Fruit fly (Drosophila melanogaster) whole organism, embryonic: ENCODE data around the gene dsx.

Source experiments
- Awh ChIP-seq: fragments of 200-800 bp; sonication (Bioruptor generic); IDR thresholded peaks from 2 replicates; pipeline ENCODE4, ENCODE4 v1.3.6; 2022; ENCODE audit warnings: missing biosample characterization, missing genetic modification characterization
- B-H1 ChIP-seq: fragments of 200-800 bp; sonication (Bioruptor generic); IDR thresholded peaks from 3 replicates; pipeline ENCODE4 v1.3.6; 2022; ENCODE audit warnings: missing biosample characterization, missing genetic modification characterization
- Bdp1 ChIP-seq: fragments of 200-800 bp; sonication (Bioruptor generic); optimal IDR thresholded peaks from 3 replicates; lab custom pipeline; 2016; ENCODE audit warnings: missing biosample characterization, missing genetic modification characterization
- CG10654 ChIP-seq: fragments of 200-800 bp; sonication (Bioruptor generic); optimal IDR thresholded peaks from 2 replicates; lab custom pipeline; 2016; ENCODE audit warnings: missing biosample characterization, missing genetic modification characterization
- CG11085 ChIP-seq: fragments of 200-800 bp; sonication (Bioruptor generic); IDR thresholded peaks from 2 replicates; pipeline ENCODE4 v1.3.6; 2022; ENCODE audit warnings: missing biosample characterization, missing genetic modification characterization
- CG11398 ChIP-seq: fragments of 200-800 bp; sonication (Bioruptor generic); optimal IDR thresholded peaks from 2 replicates; lab custom pipeline; 2016; ENCODE audit warnings: missing biosample characterization, missing genetic modification characterization
- CG12219 ChIP-seq: fragments of 200-800 bp; sonication (Bioruptor generic); optimal IDR thresholded peaks from 3 replicates; lab custom pipeline; 2018; ENCODE audit warnings: missing biosample characterization, mild to moderate bottlenecking, missing genetic modification characterization
- CG14667 ChIP-seq: fragments of 200-800 bp; sonication (Bioruptor generic); IDR thresholded peaks from 2 replicates; pipeline ENCODE4 v1.3.6; 2022; ENCODE audit warnings: missing biosample characterization, missing genetic modification characterization
- CG17361 ChIP-seq: fragments of 200-800 bp; sonication (Bioruptor generic); IDR thresholded peaks from 3 replicates; pipeline ENCODE4 v1.3.6; 2022; ENCODE audit warnings: missing biosample characterization, missing genetic modification characterization
- CG17385 ChIP-seq: fragments of 200-800 bp; sonication (Bioruptor generic); optimal IDR thresholded peaks from 3 replicates; lab custom pipeline; 2018; ENCODE audit warnings: missing biosample characterization, mild to moderate bottlenecking, missing genetic modification characterization
- CG17612 ChIP-seq: fragments of 200-800 bp; sonication (Bioruptor generic); IDR thresholded peaks from 2 replicates; pipeline ENCODE4 v1.3.6; 2022; ENCODE audit warnings: missing biosample characterization, missing genetic modification characterization
- CG17829 ChIP-seq: fragments of 200-800 bp; optimal IDR thresholded peaks from 2 replicates; lab custom pipeline; 2019; ENCODE audit warnings: missing biosample characterization, mild to moderate bottlenecking, missing genetic modification characterization, moderate library complexity
- CG2202 ChIP-seq: fragments of 200-800 bp; sonication (Bioruptor generic); optimal IDR thresholded peaks from 2 replicates; lab custom pipeline; 2018; ENCODE audit warnings: missing biosample characterization, mild to moderate bottlenecking, missing genetic modification characterization
- CG30020 ChIP-seq: fragments of 200-800 bp; optimal IDR thresholded peaks from 2 replicates; lab custom pipeline; 2019; ENCODE audit warnings: missing biosample characterization, mild to moderate bottlenecking, missing genetic modification characterization, moderate library complexity
- CG30403 ChIP-seq: fragments of 200-800 bp; sonication (Bioruptor generic); optimal IDR thresholded peaks from 3 replicates; lab custom pipeline; 2016; ENCODE audit warnings: missing biosample characterization, missing genetic modification characterization
- CG3726 ChIP-seq: fragments of 200-800 bp; sonication (Bioruptor generic); IDR thresholded peaks from 3 replicates; pipeline ENCODE4, ENCODE4 v1.3.6; 2022; ENCODE audit warnings: missing biosample characterization, missing genetic modification characterization
- CG4424 ChIP-seq: fragments of 200-800 bp; sonication (Bioruptor generic); optimal IDR thresholded peaks from 3 replicates; lab custom pipeline; 2016; ENCODE audit warnings: missing biosample characterization, missing genetic modification characterization
- CG4854 ChIP-seq: fragments of 200-800 bp; sonication (Bioruptor generic); optimal IDR thresholded peaks from 2 replicates; lab custom pipeline; 2016; ENCODE audit warnings: missing biosample characterization, missing genetic modification characterization, inconsistent platforms
- CG6272 ChIP-seq: fragments of 200-800 bp; sonication (Bioruptor generic); IDR thresholded peaks from 2 replicates; pipeline ENCODE4 v1.3.6; 2022; ENCODE audit warnings: missing biosample characterization, missing genetic modification characterization
- CG6791 ChIP-seq: fragments of 200-800 bp; sonication (Bioruptor generic); IDR thresholded peaks from 3 replicates; pipeline ENCODE4 v1.3.6; 2022; ENCODE audit warnings: missing biosample characterization, missing genetic modification characterization; ENCODE audit not compliant: partially characterized antibody
- CG7839 ChIP-seq: fragments of 200-800 bp; sonication (Bioruptor generic); optimal IDR thresholded peaks from 3 replicates; lab custom pipeline; 2018; ENCODE audit warnings: missing biosample characterization, mild to moderate bottlenecking, missing genetic modification characterization, moderate library complexity
- CG8359 ChIP-seq: fragments of 200-800 bp; sonication (Bioruptor generic); optimal IDR thresholded peaks from 2 replicates; lab custom pipeline; 2017; ENCODE audit warnings: missing biosample characterization, mild to moderate bottlenecking, missing genetic modification characterization, borderline replicate concordance
- CG8388 ChIP-seq: fragments of 200-800 bp; sonication (Bioruptor generic); optimal IDR thresholded peaks from 2 replicates; lab custom pipeline; 2019; ENCODE audit warnings: missing biosample characterization, mild to moderate bottlenecking, missing genetic modification characterization, moderate library complexity
- CG9876 ChIP-seq: fragments of 200-800 bp; sonication (Bioruptor generic); optimal IDR thresholded peaks from 2 replicates; lab custom pipeline; 2016; ENCODE audit warnings: missing biosample characterization, missing genetic modification characterization
- CHES-1-like ChIP-seq: fragments of 200-800 bp; sonication (Bioruptor generic); optimal IDR thresholded peaks from 2 replicates; lab custom pipeline; 2016; ENCODE audit warnings: missing biosample characterization, missing genetic modification characterization
- Chrac-16 ChIP-seq: fragments of 200-800 bp; sonication (Bioruptor generic); optimal IDR thresholded peaks from 3 replicates; lab custom pipeline; 2016; ENCODE audit warnings: missing biosample characterization, missing genetic modification characterization
- CkIIα-i1 ChIP-seq: fragments of 200-800 bp; sonication (Bioruptor generic); IDR thresholded peaks from 2 replicates; pipeline ENCODE4 v1.3.6; 2022; ENCODE audit warnings: missing biosample characterization, missing genetic modification characterization
- D19A ChIP-seq: fragments of 200-800 bp; optimal IDR thresholded peaks from 3 replicates; lab custom pipeline; 2019; ENCODE audit warnings: missing biosample characterization, mild to moderate bottlenecking, missing genetic modification characterization, moderate library complexity
- Doc3 ChIP-seq: fragments of 200-800 bp; sonication (Bioruptor generic); IDR thresholded peaks from 3 replicates; pipeline ENCODE4 v1.3.6; 2022; ENCODE audit warnings: missing biosample characterization, missing genetic modification characterization; ENCODE audit not compliant: partially characterized antibody
- Elba2 ChIP-seq: fragments of 200-800 bp; sonication (Bioruptor generic); optimal IDR thresholded peaks from 3 replicates; lab custom pipeline; 2016; ENCODE audit warnings: missing biosample characterization, missing genetic modification characterization
- Ets97D ChIP-seq: fragments of 200-800 bp; sonication (Bioruptor generic); optimal IDR thresholded peaks from 3 replicates; lab custom pipeline; 2016; ENCODE audit warnings: missing biosample characterization, missing genetic modification characterization
- H2.0 ChIP-seq: fragments of 200-800 bp; sonication (Bioruptor generic); IDR thresholded peaks from 2 replicates; pipeline ENCODE4 v1.3.6; 2022; ENCODE audit warnings: missing biosample characterization, missing genetic modification characterization
- MESR4 ChIP-seq: fragments of 200-800 bp; sonication (Bioruptor generic); optimal IDR thresholded peaks from 2 replicates; lab custom pipeline; 2018; ENCODE audit warnings: missing biosample characterization, mild to moderate bottlenecking, missing genetic modification characterization, moderate library complexity
- Oli ChIP-seq: fragments of 200-800 bp; sonication (Bioruptor generic); optimal IDR thresholded peaks from 2 replicates; lab custom pipeline; 2018; ENCODE audit warnings: missing biosample characterization, mild to moderate bottlenecking, missing genetic modification characterization, moderate library complexity
- Usf ChIP-seq: fragments of 200-800 bp; sonication (Bioruptor generic); optimal IDR thresholded peaks from 2 replicates; lab custom pipeline; 2017; ENCODE audit warnings: missing genotype, missing biosample characterization, missing genetic modification characterization
- ara ChIP-seq: fragments of 200-800 bp; sonication (Bioruptor generic); IDR thresholded peaks from 2 replicates; pipeline ENCODE4 v1.3.6; 2022; ENCODE audit warnings: missing biosample characterization, missing genetic modification characterization
- ash1 ChIP-seq: fragments of 200-800 bp; sonication (Bioruptor generic); optimal IDR thresholded peaks from 2 replicates; lab custom pipeline; 2018; ENCODE audit warnings: missing biosample characterization, mild to moderate bottlenecking, missing genetic modification characterization
- da ChIP-seq: fragments of 200-800 bp; sonication (Bioruptor generic); optimal IDR thresholded peaks from 2 replicates; lab custom pipeline; 2016; ENCODE audit warnings: missing biosample characterization, missing genetic modification characterization
- ems ChIP-seq: fragments of 200-800 bp; sonication (Bioruptor generic); optimal IDR thresholded peaks from 3 replicates; lab custom pipeline; 2016; ENCODE audit warnings: missing biosample characterization, missing genetic modification characterization
- grn ChIP-seq: fragments of 200-800 bp; sonication (Bioruptor generic); optimal IDR thresholded peaks from 3 replicates; lab custom pipeline; 2017; ENCODE audit warnings: missing biosample characterization, missing genetic modification characterization
- gsb ChIP-seq: fragments of 200-800 bp; sonication (Bioruptor generic); IDR thresholded peaks from 2 replicates; pipeline ENCODE4 v1.3.6; 2022; ENCODE audit warnings: missing biosample characterization, missing genetic modification characterization
- gsb-n ChIP-seq: fragments of 200-800 bp; sonication (Bioruptor generic); optimal IDR thresholded peaks from 3 replicates; lab custom pipeline; 2018; ENCODE audit warnings: missing biosample characterization, mild to moderate bottlenecking, missing genetic modification characterization
- hth ChIP-seq: fragments of >200 bp; optimal IDR thresholded peaks from 2 replicates; lab custom pipeline; 2017; ENCODE audit warnings: inconsistent platforms
- jumu ChIP-seq: fragments of 200-800 bp; sonication (Bioruptor generic); optimal IDR thresholded peaks from 3 replicates; lab custom pipeline; 2016; ENCODE audit warnings: missing biosample characterization, missing genetic modification characterization
- nmo ChIP-seq: fragments of 200-800 bp; sonication (Bioruptor generic); optimal IDR thresholded peaks from 2 replicates; lab custom pipeline; 2018; ENCODE audit warnings: missing biosample characterization, mild to moderate bottlenecking, missing genetic modification characterization, moderate library complexity
- p53 ChIP-seq: fragments of 200-800 bp; sonication (Bioruptor generic); optimal IDR thresholded peaks from 2 replicates; lab custom pipeline; 2016; ENCODE audit warnings: missing biosample characterization, missing genetic modification characterization
- slbo ChIP-seq: fragments of 200-800 bp; sonication (Bioruptor generic); IDR thresholded peaks from 2 replicates; pipeline ENCODE4 v1.3.6; 2022; ENCODE audit warnings: missing biosample characterization, missing genetic modification characterization
- trem ChIP-seq: fragments of 200-800 bp; optimal IDR thresholded peaks from 3 replicates; lab custom pipeline; 2019; ENCODE audit warnings: missing biosample characterization, mild to moderate bottlenecking, missing genetic modification characterization, moderate library complexity
- ttk ChIP-seq: fragments of 200-800 bp; sonication (Bioruptor generic); IDR thresholded peaks from 2 replicates; pipeline ENCODE4 v2.1.2; 2022; ENCODE audit warnings: missing biosample characterization, missing genetic modification characterization
- unpg ChIP-seq: fragments of 200-800 bp; sonication (Bioruptor generic); optimal IDR thresholded peaks from 3 replicates; lab custom pipeline; 2018; ENCODE audit warnings: missing biosample characterization, mild to moderate bottlenecking, missing genetic modification characterization, moderate library complexity
- wdn ChIP-seq: fragments of 200-800 bp; sonication (Bioruptor generic); IDR thresholded peaks from 2 replicates; pipeline ENCODE4 v1.3.6; 2022; ENCODE audit warnings: missing biosample characterization, missing genetic modification characterization
- z ChIP-seq: fragments of 200-800 bp; sonication (Bioruptor generic); IDR thresholded peaks from 3 replicates; pipeline ENCODE4 v1.3.6; 2022; ENCODE audit warnings: missing biosample characterization, missing genetic modification characterization

dsx gene

DNA sequence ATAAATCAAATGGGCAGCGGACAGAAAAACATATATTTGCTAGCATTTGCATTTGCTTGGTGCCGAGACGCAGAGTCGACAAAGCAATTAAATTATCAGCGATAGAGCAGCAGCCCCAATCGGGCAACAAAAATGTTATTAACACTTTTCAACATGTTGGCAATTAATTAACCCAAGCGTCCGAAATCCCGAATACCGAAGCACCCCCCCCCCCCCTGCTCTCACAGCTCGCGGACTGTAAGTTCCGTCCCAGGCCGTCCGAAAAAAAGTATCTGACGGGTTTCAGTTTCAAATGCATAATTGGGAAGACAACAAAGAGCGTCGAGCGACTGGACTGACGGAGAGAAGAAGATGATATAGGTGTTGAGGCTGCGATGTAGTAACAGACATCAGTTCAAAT, 23.0 kb upstream of the dsx start (continued):
- TF ChIP-seq CG30403 (GFP tag; lab: Kevin White, UChicago) (no peak), hth (lab: Kevin White, UChicago) (no peak)

DNA sequence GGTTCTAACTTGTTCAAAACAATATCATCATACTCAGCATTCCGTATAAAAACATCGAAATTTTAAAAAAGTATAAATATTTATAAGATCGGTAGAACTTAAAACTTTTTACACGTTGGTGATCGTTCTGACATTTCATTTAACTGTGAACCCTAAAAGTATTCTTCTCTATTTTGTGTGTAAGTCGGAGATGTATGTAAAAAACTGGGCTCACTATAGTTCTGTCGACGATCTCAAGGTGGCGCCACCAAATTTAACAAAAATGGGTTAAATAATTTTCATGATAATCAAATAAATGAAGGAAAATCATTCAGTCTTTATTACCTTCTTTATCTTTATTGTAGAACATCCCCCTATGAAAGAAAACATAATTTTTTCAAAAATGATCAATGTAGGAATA, 14.2 kb upstream of the dsx start:
- TF ChIP-seq CG2202 (tag; lab: Kevin White, UChicago) (no peak), MESR4 (GFP tag; lab: Kevin White, UChicago) (no peak), CG10654 (no peak), p53 (GFP tag; lab: Kevin White, UChicago) (no peak), Awh (GFP tag; lab: Robert Waterston, UW) (no peak), Doc3 (GFP tag; lab: Robert Waterston, UW) (no peak), CG3726 (GFP tag; lab: Robert Waterston, UW) (no peak), Chrac-16 (no peak), CG9876 (GFP tag; lab: Kevin White, UChicago) (no peak), CG14667 (no peak), CG7839 (tag; lab: Kevin White, UChicago) (peak; percentile 16), CG11398 (GFP tag; lab: Kevin White, UChicago) (no peak), CHES-1-like (GFP tag; lab: Kevin White, UChicago) (no peak), wdn (GFP tag; lab: Robert Waterston, UW) (no peak), CG6791 (GFP tag; lab: Robert Waterston, UW) (no peak), nmo (no peak), ash1 (GFP tag; lab: Kevin White, UChicago) (no peak), ttk (GFP tag; lab: Robert Waterston, UW) (no peak), CG30020 (tag; lab: Kevin White, UChicago) (no peak), ems (GFP tag; lab: Kevin White, UChicago) (no peak), da (GFP tag; lab: Kevin White, UChicago) (no peak), Usf (GFP tag; lab: Kevin White, UChicago) (no peak), CG11085 (GFP tag; lab: Robert Waterston, UW) (no peak), slbo (no peak), z (GFP tag; lab: Robert Waterston, UW) (no peak), ara (no peak), Elba2 (no peak), Ets97D (GFP tag; lab: Kevin White, UChicago) (no peak), CG6272 (GFP tag; lab: Robert Waterston, UW) (no peak), H2.0 (GFP tag; lab: Robert Waterston, UW) (no peak), grn (GFP tag; lab: Kevin White, UChicago) (no peak), B-H1 (no peak), CG17612 (GFP tag; lab: Robert Waterston, UW) (no peak), CkIIα-i1 (no peak), CG17385 (no peak), CG4854 (no peak), CG4424 (GFP tag; lab: Kevin White, UChicago) (no peak), CG8359 (GFP tag; lab: Kevin White, UChicago) (no peak), unpg (GFP tag; lab: Kevin White, UChicago) (no peak), gsb (no peak), jumu (GFP tag; lab: Kevin White, UChicago) (no peak), gsb-n (tag; lab: Kevin White, UChicago) (no peak), Bdp1 (GFP tag; lab: Kevin White, UChicago) (no peak), Oli (tag; lab: Kevin White, UChicago) (no peak), CG8388 (GFP tag; lab: Kevin White, UChicago) (no peak), trem (tag; lab: Kevin White, UChicago) (peak; percentile 15), CG17829 (peak; percentile 31), D19A (no peak), CG17361 (GFP tag; lab: Robert Waterston, UW) (peak; percentile 35; the same call in 1 of the 3 replicates), CG12219 (no peak)
